Worm (Caenorhabditis elegans): ENCODE results near the gene gtbp-1.

DNA sequence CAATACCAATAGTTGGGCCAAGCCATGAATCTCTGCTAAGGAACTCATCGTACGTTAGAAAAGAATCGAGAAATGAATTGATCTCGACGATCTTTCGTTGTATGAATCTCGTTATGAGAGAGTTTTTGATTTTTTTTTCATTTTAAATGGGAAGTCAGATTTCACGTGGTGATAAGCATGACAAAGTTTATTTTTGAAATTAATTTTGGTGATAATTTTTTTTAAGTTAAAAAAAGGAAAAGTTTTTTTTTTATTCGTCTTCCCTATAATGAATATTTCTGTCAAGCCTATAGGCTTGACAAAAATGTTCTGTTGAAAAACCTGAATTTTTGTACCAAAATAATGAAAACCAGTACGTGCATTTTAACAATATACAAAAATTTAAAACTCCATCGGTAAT is 7.1 kb upstream of the gtbp-1 start, which contains the start of gene K08F4.5:
- TF ChIP-seq F44E2.7 (GFP tag; IDR thresholded peaks at IDR 0.05), result no peak
- TF ChIP-seq nhr-11 (tag; optimal IDR thresholded peaks at IDR 0.05), result no peak
- TF ChIP-seq mdt-29 (GFP tag; IDR thresholded peaks at IDR 0.05), result no peak
- TF ChIP-seq madf-5 (GFP tag; IDR thresholded peaks at IDR 0.05), result no peak
- no peak for TF ChIP-seq hlh-30 (tag; optimal IDR thresholded peaks at IDR 0.05; ENCODE audit: insufficient read depth)
- no peak for TF ChIP-seq ztf-11 (tag; optimal IDR thresholded peaks at IDR 0.05)
- no peak for TF ChIP-seq lin-39 (tag; optimal IDR thresholded peaks at IDR 0.05)
- TF ChIP-seq unc-39 (tag; optimal IDR thresholded peaks at IDR 0.05), result no peak
- no peak for TF ChIP-seq unc-62 (GFP tag; optimal IDR thresholded peaks at IDR 0.05 in 1 of 2)
- TF ChIP-seq unc-62 (tag; optimal IDR thresholded peaks at IDR 0.05), result no peak
- TF ChIP-seq ctbp-1 (GFP tag; IDR thresholded peaks at IDR 0.05), result no peak
- no peak for TF ChIP-seq R02D3.7 (tag; optimal IDR thresholded peaks at IDR 0.05)
- no peak for TF ChIP-seq ama-1 (optimal IDR thresholded peaks at IDR 0.05)
- no peak for TF ChIP-seq duxl-1 (tag; optimal IDR thresholded peaks at IDR 0.05; ENCODE audit: poor library complexity)
